Worm (Caenorhabditis elegans) whole organism, young adult: ENCODE results near the gene wrt-1.

Experiments
- B0019.2 ChIP-seq: fragments of 200-800 bp; sonication (Bioruptor generic); conservative IDR thresholded peaks from 2 replicates; pipeline ENCODE4 v1.3.6; 2022; ENCODE audit warnings: missing genetic modification reagents, missing genetic modification characterization, missing compliant biosample characterization
- B0261.1 ChIP-seq: sonication (generic microtip); optimal IDR thresholded peaks from 2 replicates; lab custom pipeline; 2016; ENCODE audit warnings: mild to moderate bottlenecking, missing genetic modification characterization, moderate library complexity, missing compliant biosample characterization
- B0336.3 ChIP-seq: fragments of 200-800 bp; sonication (Bioruptor generic); IDR thresholded peaks from 2 replicates; pipeline ENCODE4 v1.3.6; 2022; ENCODE audit warnings: missing genetic modification characterization, missing compliant biosample characterization
- D2030.7 ChIP-seq: fragments of 200-800 bp; sonication (Bioruptor generic); IDR thresholded peaks from 2 replicates; pipeline ENCODE4 v1.3.6; 2022; ENCODE audit warnings: missing genetic modification reagents, missing genetic modification characterization, missing compliant biosample characterization
- F23B12.7 ChIP-seq: sonication (generic microtip); optimal IDR thresholded peaks from 2 replicates; lab custom pipeline; 2017; ENCODE audit warnings: missing genetic modification characterization, mild to moderate bottlenecking, missing compliant biosample characterization, antibody characterized with exemption, moderate library complexity; ENCODE audit not compliant: insufficient read depth
- T07F8.4 ChIP-seq: sonication (generic microtip); optimal IDR thresholded peaks from 2 replicates; lab custom pipeline; 2016; ENCODE audit warnings: mild to moderate bottlenecking, missing genetic modification characterization, moderate library complexity, missing compliant biosample characterization
- Y79H2A.3 ChIP-seq: fragments of 200-800 bp; sonication (Bioruptor generic); conservative IDR thresholded peaks from 2 replicates; pipeline ENCODE4 v1.3.6; 2022; ENCODE audit warnings: missing genetic modification reagents, missing genetic modification characterization, missing compliant biosample characterization
- bed-2 ChIP-seq: fragments of 200-800 bp; sonication (Bioruptor generic); IDR thresholded peaks from 2 replicates; pipeline ENCODE4 v1.3.6; 2022; ENCODE audit warnings: missing genetic modification reagents, missing genetic modification characterization, missing compliant biosample characterization
- ceh-100 ChIP-seq: fragments of 200-800 bp; sonication (Bioruptor generic); IDR thresholded peaks from 2 replicates; pipeline ENCODE4 v1.3.6; 2022; ENCODE audit warnings: missing genetic modification reagents, missing genetic modification characterization, missing compliant biosample characterization
- ceh-40 ChIP-seq: fragments of 200-800 bp; sonication (Bioruptor generic); IDR thresholded peaks from 2 replicates; pipeline ENCODE4 v1.3.6; 2022; ENCODE audit warnings: missing genetic modification characterization, missing compliant biosample characterization
- ceh-79 ChIP-seq: sonication (generic microtip); optimal IDR thresholded peaks from 2 replicates; lab custom pipeline; 2017; ENCODE audit warnings: mild to moderate bottlenecking, missing genetic modification characterization, missing compliant biosample characterization
- efl-1 ChIP-seq: fragments of 150-350 bp; optimal IDR thresholded peaks from 2 replicates; lab custom pipeline; 2014; ENCODE audit warnings: missing biosample characterization, missing genetic modification reagents, missing genetic modification characterization
- egl-18 ChIP-seq: fragments of 200-800 bp; sonication (Bioruptor generic); IDR thresholded peaks from 2 replicates; pipeline ENCODE4 v1.3.6; 2022; ENCODE audit warnings: missing genetic modification reagents, missing genetic modification characterization, missing compliant biosample characterization
- egrh-3 ChIP-seq: fragments of 200-800 bp; sonication (Bioruptor generic); IDR thresholded peaks from 2 replicates; pipeline ENCODE4 v1.3.6; 2022; ENCODE audit warnings: missing genetic modification reagents, missing genetic modification characterization, missing compliant biosample characterization
- hrde-1 ChIP-seq: sonication (generic microtip); optimal IDR thresholded peaks from 2 replicates; lab custom pipeline; 2016; ENCODE audit warnings: missing genetic modification characterization, mild to moderate bottlenecking, missing compliant biosample characterization, moderate library complexity, missing genotype, missing genetic modification reagents, borderline replicate concordance
- hsf-1 ChIP-seq: fragments of 200-800 bp; sonication (Bioruptor generic); IDR thresholded peaks from 2 replicates; pipeline ENCODE4 v1.3.6; 2022; ENCODE audit warnings: missing genetic modification reagents, missing genetic modification characterization, missing compliant biosample characterization
- let-607 ChIP-seq, 2 experiments: fragments of 200-800 bp in 1 of 2; sonication (Bioruptor generic) in 1 of 2; sonication (generic microtip) in 1 of 2; optimal IDR thresholded peaks; 2 replicates each; lab custom pipeline; 2016 to 2018; ENCODE audit warnings: mild to moderate bottlenecking in 2 of 2, missing compliant biosample characterization in 2 of 2, missing genetic modification characterization in 2 of 2, moderate library complexity in 2 of 2, missing genotype in 1 of 2
- lin-26 ChIP-seq: fragments of 200-800 bp; sonication (Bioruptor generic); IDR thresholded peaks from 2 replicates; pipeline ENCODE4 v1.3.6; 2022; ENCODE audit warnings: missing genetic modification reagents, missing genetic modification characterization, missing compliant biosample characterization
- lsl-1 ChIP-seq: fragments of 200-800 bp; sonication (Bioruptor generic); optimal IDR thresholded peaks from 2 replicates; lab custom pipeline; 2018; ENCODE audit warnings: mild to moderate bottlenecking, missing genetic modification characterization, moderate library complexity, missing compliant biosample characterization
- mel-28 ChIP-seq: sonication (generic microtip); optimal IDR thresholded peaks from 2 replicates; lab custom pipeline; 2016; ENCODE audit warnings: borderline replicate concordance, mild to moderate bottlenecking, missing genetic modification characterization, missing compliant biosample characterization
- nhr-80 ChIP-seq: sonication (generic microtip); optimal IDR thresholded peaks from 2 replicates; lab custom pipeline; 2016; ENCODE audit warnings: missing genetic modification characterization, missing compliant biosample characterization
- rpc-1 ChIP-seq, 2 experiments: fragments of 150-350 bp in 1 of 2; sonication (generic microtip) in 1 of 2; optimal IDR thresholded peaks; 2 replicates each; lab custom pipeline; 2014 to 2018; ENCODE audit warnings: missing biosample characterization in 1 of 2, missing genetic modification characterization in 1 of 2, missing genetic modification reagents in 1 of 2, missing genotype in 1 of 2
- unc-130 ChIP-seq: sonication (generic microtip); optimal IDR thresholded peaks from 2 replicates; lab custom pipeline; 2016; ENCODE audit warnings: missing genetic modification reagents, missing genetic modification characterization, missing compliant biosample characterization
- xnd-1 ChIP-seq: sonication (generic microtip); optimal IDR thresholded peaks from 2 replicates; lab custom pipeline; 2016; ENCODE audit warnings: missing genotype, missing genetic modification reagents, missing genetic modification characterization, missing compliant biosample characterization
- zfh-2 ChIP-seq: fragments of 200-800 bp; sonication (Bioruptor generic); conservative IDR thresholded peaks from 2 replicates; pipeline ENCODE4 v1.3.6; 2022; ENCODE audit warnings: missing genetic modification reagents, missing genetic modification characterization, missing compliant biosample characterization
- zim-3 ChIP-seq: sonication (generic microtip); optimal IDR thresholded peaks from 2 replicates; lab custom pipeline; 2017; ENCODE audit warnings: mild to moderate bottlenecking, missing genetic modification characterization, moderate library complexity, missing compliant biosample characterization
- ztf-18 ChIP-seq: sonication (generic microtip); optimal IDR thresholded peaks from 2 replicates; lab custom pipeline; 2016; ENCODE audit warnings: missing genotype, mild to moderate bottlenecking, missing genetic modification characterization, missing compliant biosample characterization
- ztf-25 ChIP-seq: fragments of 200-800 bp; sonication (Bioruptor generic); IDR thresholded peaks from 2 replicates; pipeline ENCODE4 v1.3.6; 2022; ENCODE audit warnings: missing genetic modification reagents, missing genetic modification characterization, missing compliant biosample characterization
- ztf-26 ChIP-seq: sonication (generic microtip); optimal IDR thresholded peaks from 2 replicates; lab custom pipeline; 2017; ENCODE audit warnings: missing genetic modification characterization, missing compliant biosample characterization
- ztf-6 ChIP-seq: fragments of 200-800 bp; sonication (Bioruptor generic); IDR thresholded peaks from 2 replicates; pipeline ENCODE4 v1.3.6; 2022; ENCODE audit warnings: missing genetic modification reagents, missing genetic modification characterization, missing compliant biosample characterization

wrt-1 gene

DNA sequence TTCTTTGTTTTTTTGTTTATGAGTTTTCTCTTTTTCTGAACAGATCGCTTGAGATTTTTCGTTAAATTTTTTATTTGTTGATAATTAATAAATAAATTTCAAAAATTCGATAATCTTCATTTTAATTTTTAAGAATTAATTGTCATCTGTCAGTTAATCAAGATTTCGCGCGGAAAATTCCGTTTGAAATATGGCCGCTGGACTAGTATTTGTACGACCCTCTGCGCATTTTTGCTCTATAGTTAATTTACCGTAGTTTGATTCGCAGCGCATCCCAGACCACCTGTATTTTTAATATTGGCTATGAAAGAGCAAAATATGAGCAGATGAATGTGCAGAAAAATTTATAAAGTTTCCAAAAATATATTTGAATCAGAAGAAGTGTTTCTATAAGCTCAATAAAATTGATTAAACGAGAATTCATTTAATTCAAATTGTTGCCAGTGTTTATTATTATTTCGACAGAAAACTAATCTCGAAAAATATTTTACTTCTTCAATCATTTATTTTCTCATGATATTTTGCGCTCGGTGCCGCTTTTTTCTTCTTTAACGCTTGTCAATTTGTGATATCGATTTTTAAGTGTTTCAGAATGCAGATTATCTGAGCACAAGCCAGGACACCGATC is 6.9 kb downstream of the wrt-1 start, which contains the start of gene nfi-1 (continued):
- no peak for TF ChIP-seq Y79H2A.3 (GFP tag; lab: Robert Waterston, UW)
- peak; percentile 35 for TF ChIP-seq nhr-80 (tag; lab: Kevin White, UChicago)
- no peak for TF ChIP-seq B0336.3

DNA sequence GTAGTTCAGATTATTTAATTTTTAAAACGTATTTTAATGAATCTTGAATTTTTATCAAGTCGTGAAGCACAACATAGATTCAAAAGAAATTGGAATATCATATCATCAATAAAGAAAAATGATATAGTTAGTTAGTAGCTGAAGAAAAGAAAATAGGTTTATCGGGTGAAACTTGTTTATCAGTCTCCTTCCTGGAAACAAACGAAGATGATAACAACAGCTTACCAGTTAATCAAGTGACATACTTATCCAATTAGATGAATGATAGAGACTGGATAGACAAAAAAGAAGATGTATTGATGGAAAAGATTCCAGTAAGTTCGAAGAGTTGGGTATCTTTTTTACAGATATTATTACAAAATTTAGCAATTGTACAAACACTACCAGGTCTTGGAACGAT is 12.2 kb downstream of the wrt-1 start:
- TF ChIP-seq ceh-40 (GFP tag; lab: Robert Waterston, UW), result no peak
- TF ChIP-seq efl-1 (GFP tag; lab: Kevin White, UChicago), result no peak
- no peak for TF ChIP-seq hsf-1 (GFP tag; lab: Robert Waterston, UW)
- TF ChIP-seq xnd-1, result no peak
- TF ChIP-seq ztf-6 (GFP tag; lab: Robert Waterston, UW), result no peak
- TF ChIP-seq bed-2, result no peak
- TF ChIP-seq ztf-25 (GFP tag; lab: Robert Waterston, UW), result no peak
- no peak for TF ChIP-seq mel-28
- TF ChIP-seq ceh-100, result no peak
- TF ChIP-seq rpc-1 (optimal IDR thresholded peaks at IDR 0.05; lab: Kevin White, UChicago), result no peak
- TF ChIP-seq rpc-1 (tag; optimal IDR thresholded peaks at IDR 0.05; lab: Kevin White, UChicago), result no peak
- TF ChIP-seq B0019.2 (GFP tag; lab: Robert Waterston, UW), result no peak
- TF ChIP-seq hrde-1 (tag; lab: Kevin White, UChicago), result no peak
- no peak for TF ChIP-seq let-607 (tag; optimal IDR thresholded peaks at IDR 0.05; lab: Kevin White, UChicago)
- no peak for TF ChIP-seq egl-18 (GFP tag; lab: Robert Waterston, UW)

DNA sequence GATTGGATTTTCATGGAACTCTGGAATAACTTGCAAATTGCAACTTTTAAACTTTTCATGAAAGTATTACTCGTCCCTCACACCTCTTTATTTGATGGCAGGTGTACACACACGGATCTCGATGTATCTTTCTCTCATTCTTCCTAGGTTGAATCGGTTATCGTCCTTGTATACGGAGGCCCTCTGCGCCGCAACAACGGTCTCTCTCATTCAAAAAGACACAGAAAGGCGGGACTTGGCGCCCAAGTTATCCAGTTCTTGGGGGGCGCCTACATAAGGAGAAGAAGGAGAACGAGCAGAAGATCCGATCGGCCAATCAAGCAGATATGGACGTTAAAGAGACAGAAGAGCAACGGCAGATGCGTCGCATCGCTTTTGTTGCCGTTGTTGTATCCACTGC is 13.0 kb downstream of the wrt-1 start, which contains the start of gene rol-8:
Gene rol-8, plus strand, starts transcription at position 301 of the 400 bp plus-strand sequence.
- TF ChIP-seq unc-130 (GFP tag; lab: Kevin White, UChicago) (no peak), D2030.7 (no peak), hrde-1 (tag; lab: Kevin White, UChicago) (no peak), ztf-18 (tag; lab: Kevin White, UChicago) (no peak), lsl-1 (GFP tag; lab: Kevin White, UChicago) (no peak), F23B12.7 (tag; lab: Kevin White, UChicago) (no peak), lin-26 (GFP tag; lab: Robert Waterston, UW) (no peak), nhr-80 (tag; lab: Kevin White, UChicago) (no peak), T07F8.4 (no peak)

DNA sequence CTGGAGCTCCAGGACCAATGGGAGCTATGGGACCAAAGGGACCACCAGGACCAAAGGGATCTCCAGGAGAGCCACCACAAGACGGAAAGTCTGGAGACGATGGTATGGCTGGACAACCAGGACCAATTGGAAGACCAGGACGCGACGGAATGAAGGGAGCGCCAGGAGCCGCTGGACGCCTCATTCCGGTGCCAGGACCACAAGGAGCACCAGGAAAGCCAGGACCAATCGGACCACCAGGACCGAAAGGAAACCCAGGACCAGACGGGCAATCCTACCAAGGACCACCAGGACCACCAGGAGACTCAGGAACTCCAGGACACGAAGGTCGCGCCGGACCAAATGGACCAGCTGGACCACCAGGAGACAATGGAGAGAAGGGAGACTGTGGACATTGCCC is 14.0 kb downstream of the wrt-1 start:
- TF ChIP-seq zfh-2 (GFP tag; lab: Robert Waterston, UW) (peak; percentile 64; the same call in 1 of the 2 replicates), ceh-79 (no peak)

DNA sequence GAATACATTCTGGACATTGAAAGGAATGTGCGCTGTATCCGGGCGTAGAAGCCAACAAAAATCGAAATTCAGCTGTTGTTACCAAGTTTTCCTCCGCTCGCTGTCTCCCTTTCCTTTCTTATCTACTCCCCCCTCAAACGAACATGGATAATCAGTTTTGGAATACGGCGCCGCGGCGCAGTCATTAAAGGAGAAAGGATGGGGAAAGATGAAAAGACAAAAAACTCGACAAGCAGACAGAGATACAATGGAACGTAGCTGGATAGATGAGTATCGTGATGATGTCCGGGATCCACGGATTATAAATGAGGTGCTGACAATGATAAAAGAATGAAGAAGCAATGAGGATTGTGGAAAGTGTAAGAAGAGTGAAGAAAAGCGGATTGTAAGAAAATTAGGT is 14.6 kb downstream of the wrt-1 start:
- TF ChIP-seq egrh-3 (no peak), ztf-26 (no peak), B0261.1 (tag; lab: Kevin White, UChicago) (no peak)

DNA sequence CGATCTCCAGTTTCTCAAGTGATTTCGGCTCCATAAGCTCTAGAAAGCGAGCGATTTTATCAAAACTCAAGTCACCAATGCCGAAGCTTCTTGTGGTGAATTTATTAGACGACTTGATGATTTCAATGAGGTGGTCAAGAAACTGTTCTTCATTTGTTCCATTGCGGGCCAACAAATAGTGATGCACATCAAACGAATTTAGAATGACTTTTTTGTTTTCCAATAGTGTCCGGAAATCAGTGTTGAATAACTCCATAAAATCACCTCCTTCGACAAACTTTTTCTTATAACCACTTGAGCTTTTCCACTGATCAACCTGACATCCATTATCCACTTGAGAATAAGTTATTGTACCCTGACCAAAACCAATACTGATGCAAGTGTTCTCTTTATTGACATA is 16.5 kb downstream of the wrt-1 start:
- TF ChIP-seq zim-3 (tag; lab: Kevin White, UChicago), result no peak
- TF ChIP-seq lin-26 (GFP tag; lab: Robert Waterston, UW), result no peak
- no peak for TF ChIP-seq Y79H2A.3 (GFP tag; lab: Robert Waterston, UW)
